Worm (Caenorhabditis elegans) whole organism, L4 larva: ENCODE measurements around the gene cct-1.

ENCODE experiments used
- Y5F2A.4 ChIP-seq: fragments of 200-800 bp; sonication (Bioruptor generic); optimal IDR thresholded peaks from 2 replicates; lab custom pipeline; 2018; ENCODE audit warnings: mild to moderate bottlenecking, missing genetic modification characterization, missing compliant biosample characterization
- ama-1 ChIP-seq: fragments of 150-350 bp; optimal IDR thresholded peaks from 2 replicates; lab custom pipeline; 2014; ENCODE audit warnings: inconsistent platforms, mixed read lengths
- ceh-28 ChIP-seq: fragments of 150-350 bp; optimal IDR thresholded peaks from 2 replicates; lab custom pipeline; 2014; ENCODE audit warnings: missing biosample characterization, missing genetic modification reagents, missing genetic modification characterization
- ces-1 ChIP-seq: fragments of 150-350 bp; sonication (generic microtip); optimal IDR thresholded peaks from 4 replicates; lab custom pipeline; 2014; ENCODE audit warnings: missing biosample characterization, missing genetic modification reagents, missing genetic modification characterization
- cey-2 ChIP-seq: sonication (generic microtip); optimal IDR thresholded peaks from 3 replicates; lab custom pipeline; 2017; ENCODE audit warnings: missing genetic modification characterization, mild to moderate bottlenecking, missing compliant biosample characterization, antibody characterized with exemption, borderline replicate concordance; ENCODE audit not compliant: insufficient read depth
- hlh-30 ChIP-seq: sonication (generic microtip); optimal IDR thresholded peaks from 2 replicates; lab custom pipeline; 2017; ENCODE audit warnings: antibody characterized with exemption, mild to moderate bottlenecking, missing genetic modification characterization, missing compliant biosample characterization; ENCODE audit not compliant: insufficient read depth
- lir-3 ChIP-seq: sonication (generic microtip); optimal IDR thresholded peaks from 2 replicates; lab custom pipeline; 2016; ENCODE audit warnings: mild to moderate bottlenecking, missing genetic modification characterization, missing compliant biosample characterization
- madf-9 ChIP-seq: fragments of 200-800 bp; sonication (Bioruptor generic); conservative IDR thresholded peaks from 2 replicates; pipeline ENCODE4 v1.3.6; 2022; ENCODE audit warnings: missing genetic modification reagents, missing genetic modification characterization, missing compliant biosample characterization
- mep-1 ChIP-seq: fragments of 150-350 bp; sonication (generic microtip); optimal IDR thresholded peaks from 3 replicates; lab custom pipeline; 2014; ENCODE audit warnings: missing biosample characterization, missing genetic modification characterization
- nhr-41 ChIP-seq: fragments of 200-800 bp; sonication (Bioruptor generic); IDR thresholded peaks from 2 replicates; pipeline ENCODE4 v1.3.6; 2022; ENCODE audit warnings: missing genetic modification reagents, missing genetic modification characterization, missing compliant biosample characterization
- pha-4 ChIP-seq, 2 experiments: fragments of 150-350 bp in 1 of 2; fragments of 200-800 bp in 1 of 2; sonication (Bioruptor generic) in 1 of 2; IDR thresholded peaks in 1 of 2; optimal IDR thresholded peaks in 1 of 2; 2 replicates each; pipeline versions ENCODE4 v1.3.6 to Lab custom; 2014 to 2022; ENCODE audit warnings: missing genetic modification characterization in 2 of 2, missing genetic modification reagents in 2 of 2, missing biosample characterization in 1 of 2, missing compliant biosample characterization in 1 of 2
- pqm-1 ChIP-seq: sonication (generic microtip); optimal IDR thresholded peaks from 2 replicates; lab custom pipeline; 2017; ENCODE audit warnings: missing biosample characterization, missing genetic modification characterization
- unc-130 ChIP-seq: sonication (generic microtip); optimal IDR thresholded peaks from 2 replicates; lab custom pipeline; 2016; ENCODE audit warnings: missing genetic modification reagents, missing genetic modification characterization, missing compliant biosample characterization
- zfp-2 ChIP-seq: sonication (generic microtip); optimal IDR thresholded peaks from 2 replicates; lab custom pipeline; 2016; ENCODE audit warnings: mild to moderate bottlenecking, missing genetic modification characterization, missing compliant biosample characterization

ce11 chrII:8214367-8214766 is 29.1 kb downstream of the cct-1 start, which contains the start of gene M110.10:
- TF ChIP-seq Y5F2A.4 (GFP tag; lab: Kevin White, UChicago), result no peak
- TF ChIP-seq ces-1, result no peak
- TF ChIP-seq cey-2 (tag; lab: Kevin White, UChicago), result no peak
- no peak for TF ChIP-seq ceh-28 (tag; lab: Kevin White, UChicago)
- no peak for TF ChIP-seq nhr-41 (GFP tag; lab: Robert Waterston, UW)
- no peak for TF ChIP-seq zfp-2 (tag; lab: Kevin White, UChicago)
- TF ChIP-seq ama-1, result no peak
- no peak for TF ChIP-seq unc-130 (GFP tag; lab: Kevin White, UChicago)
- no peak for TF ChIP-seq mep-1 (tag; lab: Kevin White, UChicago)
- no peak for TF ChIP-seq madf-9
- no peak for TF ChIP-seq hlh-30 (tag; lab: Kevin White, UChicago)
- no peak for TF ChIP-seq lir-3 (tag; lab: Kevin White, UChicago)
- TF ChIP-seq pha-4 (GFP tag; IDR thresholded peaks at IDR 0.05; lab: Robert Waterston, UW), result no peak
- no peak for TF ChIP-seq pha-4 (tag; optimal IDR thresholded peaks at IDR 0.05; lab: Kevin White, UChicago)
- no peak for TF ChIP-seq pqm-1 (tag; lab: Kevin White, UChicago)
